Fruit fly (Drosophila melanogaster): ENCODE measurements around the gene dati.

- TF ChIP-seq pan (optimal IDR thresholded peaks at IDR 0.05) (no peak), CG8478 (optimal IDR thresholded peaks at IDR 0.05) (no peak), psq (optimal IDR thresholded peaks at IDR 0.05) (no peak), usp (GFP tag; optimal IDR thresholded peaks at IDR 0.05) (no peak)
These were observed 20.9 kb upstream of the dati start for dm6 chr4:416288-416687.

All from whole organism.